Fruit fly (Drosophila melanogaster): ENCODE data around the gene CG6418.

Gene CG6418

dm6 chr3L:10855419-10856213 is 23.2 kb downstream of the CG6418 start (continued):
- TF ChIP-seq CG10979 (tag; optimal IDR thresholded peaks at IDR 0.05) (peak; percentile 92), CG30403 (GFP tag; optimal IDR thresholded peaks at IDR 0.05) (peak; percentile 80), sc (optimal IDR thresholded peaks at IDR 0.05) (no peak), sc (GFP tag; optimal IDR thresholded peaks at IDR 0.05) (peak; percentile 81), pfk (GFP tag; optimal IDR thresholded peaks at IDR 0.05) (no peak), CG33213 (GFP tag; optimal IDR thresholded peaks at IDR 0.05) (no peak), stc (GFP tag; IDR thresholded peaks at IDR 0.05) (peak; percentile 86), nau (GFP tag; optimal IDR thresholded peaks at IDR 0.05) (peak; percentile 63), Awh (GFP tag; IDR thresholded peaks at IDR 0.05) (peak; percentile 79), CG15696 (tag; optimal IDR thresholded peaks at IDR 0.05) (peak; percentile 97), Side (GFP tag; optimal IDR thresholded peaks at IDR 0.05) (no peak), CG8089 (GFP tag; optimal IDR thresholded peaks at IDR 0.05) (no peak), mld (GFP tag; IDR thresholded peaks at IDR 0.05; ENCODE audit: partially characterized antibody) (no peak; the same call in 2 of the 3 replicates), btn (GFP tag; optimal IDR thresholded peaks at IDR 0.05) (no peak), HLH3B (GFP tag; IDR thresholded peaks at IDR 0.05) (peak; percentile 88), CG9437 (GFP tag; optimal IDR thresholded peaks at IDR 0.05) (peak; percentile 79), CG11696 (GFP tag; IDR thresholded peaks at IDR 0.05) (0 out of 2 replicates have a peak, but pooled peaks have one; percentile 39), dmrt11E (tag; optimal IDR thresholded peaks at IDR 0.05) (peak; percentile 93), CG1647 (GFP tag; optimal IDR thresholded peaks at IDR 0.05) (no peak), CG11398 (GFP tag; optimal IDR thresholded peaks at IDR 0.05) (no peak), CG8924 (tag; optimal IDR thresholded peaks at IDR 0.05) (peak; percentile 94), CG6683 (GFP tag; optimal IDR thresholded peaks at IDR 0.05) (peak; percentile 82), CG11247 (GFP tag; IDR thresholded peaks at IDR 0.05) (peak; percentile 74; the same call in 1 of the 2 replicates), HLH54F (GFP tag; optimal IDR thresholded peaks at IDR 0.05) (no peak), unpg (GFP tag; optimal IDR thresholded peaks at IDR 0.05) (peak; percentile 87), dysf (GFP tag; IDR thresholded peaks at IDR 0.05) (peak; percentile 89), Mrtf (GFP tag; IDR thresholded peaks at IDR 0.05) (no peak; the same call in 1 of the 3 replicates), CG6689 (GFP tag; IDR thresholded peaks at IDR 0.05) (peak; percentile 92), CG4360 (GFP tag; IDR thresholded peaks at IDR 0.05) (peak; percentile 48), E2f2 (GFP tag; IDR thresholded peaks at IDR 0.05) (peak; percentile 66), CG4730 (GFP tag; IDR thresholded peaks at IDR 0.05) (peak; percentile 76), MTF-1 (GFP tag; optimal IDR thresholded peaks at IDR 0.05; ENCODE audit: borderline replicate concordance) (peak; percentile 82), CG10959 (GFP tag; IDR thresholded peaks at IDR 0.05) (peak; percentile 78), bbx (GFP tag; IDR thresholded peaks at IDR 0.05; ENCODE audit: partially characterized antibody) (no peak), CG6654 (GFP tag; optimal IDR thresholded peaks at IDR 0.05) (peak; percentile 68), peb (GFP tag; IDR thresholded peaks at IDR 0.05) (peak; percentile 60; the same call in 1 of the 2 replicates), CG15073 (GFP tag; optimal IDR thresholded peaks at IDR 0.05) (peak; percentile 51), Hand (GFP tag; optimal IDR thresholded peaks at IDR 0.05) (peak; percentile 82), CG11695 (GFP tag; IDR thresholded peaks at IDR 0.05) (peak; percentile 88), CG17912 (GFP tag; optimal IDR thresholded peaks at IDR 0.05) (peak; percentile 0), CG1603 (tag; optimal IDR thresholded peaks at IDR 0.05) (peak; percentile 51), CG14667 (GFP tag; IDR thresholded peaks at IDR 0.05) (no peak; the same call in 1 of the 2 replicates), CG2889 (GFP tag; IDR thresholded peaks at IDR 0.05) (peak; percentile 57; the same call in 1 of the 3 replicates), vvl (GFP tag; IDR thresholded peaks at IDR 0.05) (peak; percentile 90), ci (GFP tag; IDR thresholded peaks at IDR 0.05) (peak; percentile 81; the same call in 2 of the 3 replicates), YL-1 (GFP tag; optimal IDR thresholded peaks at IDR 0.05) (no peak), CG9727 (GFP tag; optimal IDR thresholded peaks at IDR 0.05) (peak; percentile 94), CG10462 (GFP tag; optimal IDR thresholded peaks at IDR 0.05) (peak; percentile 65), CG12942 (GFP tag; optimal IDR thresholded peaks at IDR 0.05) (peak; percentile 64), Hmx (GFP tag; optimal IDR thresholded peaks at IDR 0.05) (no peak)
